Fruit fly (Drosophila melanogaster): ENCODE measurements around the gene CG9932.

CG9932 gene

DNA sequence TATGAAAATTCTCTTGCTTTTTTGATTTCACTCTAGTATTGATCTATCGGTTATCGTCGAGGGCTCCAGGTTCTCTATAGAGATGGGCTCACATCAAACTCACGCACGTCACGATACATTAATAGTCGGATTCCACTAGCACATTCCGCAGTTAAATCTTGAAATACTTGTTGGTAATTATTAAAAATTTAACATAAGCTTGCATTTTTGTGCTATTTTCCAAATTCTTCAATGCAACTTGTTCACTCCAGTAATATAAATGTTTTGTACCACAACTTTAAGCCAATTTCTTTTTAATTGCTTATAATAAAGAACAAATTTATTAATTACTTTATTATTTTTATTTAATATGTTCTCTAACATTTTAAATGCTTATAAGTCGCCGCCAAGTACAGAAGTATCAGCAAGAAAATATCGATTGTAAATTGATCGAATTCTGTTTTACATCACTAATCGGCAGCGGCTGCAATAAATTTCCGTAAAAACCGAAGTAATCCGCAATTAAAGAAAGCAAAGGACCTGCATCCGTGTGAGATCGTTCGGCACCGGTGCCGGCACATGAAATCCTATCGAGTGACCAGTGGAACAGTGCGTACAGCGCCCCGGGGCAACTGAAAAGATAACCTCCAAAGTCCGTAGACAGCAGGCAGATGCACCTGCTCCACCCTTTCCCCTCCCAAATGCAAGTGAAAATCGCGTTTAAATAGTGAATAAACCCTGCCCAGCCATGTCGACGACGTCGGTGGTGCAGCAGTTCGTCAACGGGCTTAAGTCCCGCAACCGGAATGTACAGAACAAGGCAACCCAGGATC lies 55.7 kb downstream of the CG9932 start, which contains the start of the genes Vha68-1 and mTor:
Vha68-1 (minus strand) TSS at position 49 of the 812 bp plus-strand sequence.
mTor (plus strand) TSS at position 422 of the 812 bp plus-strand sequence.
- TF ChIP-seq CTCF (optimal IDR thresholded peaks at IDR 0.05): no peak
- TF ChIP-seq CG8478 (optimal IDR thresholded peaks at IDR 0.05): no peak

DNA sequence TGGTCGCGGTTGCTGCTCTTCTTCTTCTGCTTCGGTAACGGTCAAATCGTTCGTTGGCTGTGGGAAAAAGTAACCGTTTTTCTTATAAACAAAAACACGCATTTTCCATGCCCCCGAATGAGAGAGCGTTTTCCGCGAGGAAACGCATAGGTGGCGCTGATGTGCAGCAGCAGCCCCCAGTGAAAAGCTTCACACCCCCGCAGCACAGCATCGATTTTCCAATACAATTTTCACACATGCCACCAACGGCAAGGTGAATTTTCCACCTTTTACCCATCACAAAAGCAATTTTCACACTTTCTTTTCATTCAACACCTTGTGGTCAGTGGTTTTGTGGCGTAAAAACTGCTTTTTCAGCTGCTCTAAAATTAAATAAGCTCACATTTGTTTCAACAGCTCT lies 56.3 kb downstream of the CG9932 start:
- peak; percentile 83 to 85 for TF ChIP-seq CTCF (optimal IDR thresholded peaks at IDR 0.05)
- no peak for TF ChIP-seq CG8478 (optimal IDR thresholded peaks at IDR 0.05)

DNA sequence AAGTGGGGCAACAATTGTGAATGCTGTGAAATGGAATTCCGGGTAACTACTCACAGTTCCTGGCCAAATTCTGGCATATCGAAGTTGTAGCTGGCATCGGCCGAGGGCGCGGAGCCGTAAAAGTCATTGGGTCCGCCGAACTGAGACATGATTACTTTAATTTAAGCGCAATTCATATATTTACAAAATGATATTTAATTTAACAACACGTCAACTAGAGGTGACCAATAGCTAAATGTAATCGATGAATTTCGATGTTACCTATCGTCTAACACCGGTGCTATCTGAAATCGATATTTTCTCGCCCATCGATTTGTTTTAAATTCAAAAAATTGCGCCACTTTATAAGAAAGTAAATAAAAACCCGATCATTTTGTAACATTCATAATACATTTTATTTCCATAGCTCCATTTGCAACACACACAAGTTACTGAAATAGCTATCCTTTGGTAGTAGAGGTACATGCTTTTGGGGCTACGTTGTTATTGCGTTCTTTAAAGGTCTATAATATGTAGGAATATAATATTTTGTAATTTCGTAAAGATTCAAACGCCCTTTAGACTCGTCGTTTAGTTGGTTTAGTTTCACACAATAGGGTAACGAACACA lies 59.4 kb downstream of the CG9932 start, which contains the start of gene Yip1d1:
Yip1d1 (minus strand) TSS at position 243 of the 609 bp plus-strand sequence.
- no peak for TF ChIP-seq CTCF (optimal IDR thresholded peaks at IDR 0.05)
- TF ChIP-seq CG8478 (optimal IDR thresholded peaks at IDR 0.05): no peak

DNA sequence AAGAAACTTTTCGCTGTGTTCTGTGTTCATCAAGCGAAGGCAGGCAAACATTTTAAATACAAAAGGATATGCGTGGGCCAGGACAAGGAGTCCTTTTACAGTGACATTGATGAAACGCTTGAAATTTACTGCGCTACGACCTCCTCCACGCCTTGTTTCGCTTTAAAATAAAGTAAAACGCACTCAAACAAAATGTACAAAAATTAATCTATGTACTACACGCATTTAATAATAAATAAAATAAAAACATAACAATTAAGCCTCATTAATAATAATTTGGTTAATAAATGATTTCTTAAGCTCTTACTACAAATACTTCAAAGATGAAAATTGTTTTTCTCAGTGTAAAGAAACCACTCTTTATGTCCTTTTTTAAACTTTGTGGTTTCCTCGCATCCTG lies 74.9 kb downstream of the CG9932 start:
- no peak for TF ChIP-seq CTCF (optimal IDR thresholded peaks at IDR 0.05)
- no peak for TF ChIP-seq CG8478 (optimal IDR thresholded peaks at IDR 0.05)

DNA sequence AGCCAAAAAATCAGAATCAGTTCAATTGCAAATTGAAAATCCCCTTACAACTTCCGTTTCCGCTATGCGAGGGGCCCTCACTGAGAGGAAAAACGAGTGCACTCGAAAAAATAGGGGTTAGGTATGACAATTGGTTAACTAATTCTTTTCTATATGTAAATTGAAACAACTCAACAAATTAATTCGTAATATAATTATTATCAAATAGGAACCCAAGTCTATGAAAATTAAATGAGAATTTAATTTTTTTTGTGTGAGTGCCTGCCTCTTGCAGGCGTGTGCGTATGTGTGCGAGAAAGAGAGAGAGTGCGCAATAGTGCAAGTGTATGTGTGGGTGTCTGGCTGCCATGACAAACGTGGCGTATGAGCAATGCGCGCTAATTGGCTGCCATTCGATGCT lies 77.8 kb downstream of the CG9932 start:
- TF ChIP-seq CTCF (optimal IDR thresholded peaks at IDR 0.05) (no peak), CG8478 (optimal IDR thresholded peaks at IDR 0.05) (no peak)

DNA sequence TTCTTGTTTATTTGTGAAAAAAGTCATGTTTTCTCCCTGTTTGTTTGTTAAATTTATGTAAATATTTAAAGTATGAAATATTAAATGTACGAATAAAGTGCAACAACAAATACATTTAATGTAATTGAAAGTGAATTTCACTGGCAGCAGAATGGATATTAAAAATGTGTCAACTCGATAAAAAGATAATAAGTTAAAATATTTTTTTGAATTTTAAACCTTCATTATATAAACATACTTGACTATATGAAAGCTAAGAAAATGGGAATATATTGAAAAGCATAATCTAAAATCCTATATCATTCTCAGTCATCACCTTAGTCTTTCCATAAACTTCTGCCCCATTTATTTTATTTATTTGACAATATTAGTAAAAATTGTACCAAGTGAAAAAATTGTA lies 81.5 kb downstream of the CG9932 start, which contains the start of gene Vha68-3:
Vha68-3 (plus strand) TSS at position 301 of the 400 bp plus-strand sequence.
- TF ChIP-seq CTCF (optimal IDR thresholded peaks at IDR 0.05): no peak
- TF ChIP-seq CG8478 (optimal IDR thresholded peaks at IDR 0.05): no peak

DNA sequence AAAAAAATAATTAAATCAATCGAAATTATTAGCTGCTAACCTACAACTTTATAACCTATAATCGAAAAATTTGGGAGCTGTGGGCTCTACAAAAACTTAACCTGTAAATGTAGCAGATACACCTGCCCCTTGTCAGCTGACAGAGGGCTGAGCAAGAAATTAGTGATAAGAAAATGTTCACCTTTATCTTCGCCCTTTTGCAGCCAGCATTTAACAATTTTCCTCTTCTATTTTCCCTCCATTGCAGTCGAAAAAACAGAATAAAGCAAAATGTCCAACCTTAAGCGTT lies 84.6 kb downstream of the CG9932 start:
- TF ChIP-seq CG8478 (optimal IDR thresholded peaks at IDR 0.05) (no peak), CTCF (optimal IDR thresholded peaks at IDR 0.05) (no peak)

DNA sequence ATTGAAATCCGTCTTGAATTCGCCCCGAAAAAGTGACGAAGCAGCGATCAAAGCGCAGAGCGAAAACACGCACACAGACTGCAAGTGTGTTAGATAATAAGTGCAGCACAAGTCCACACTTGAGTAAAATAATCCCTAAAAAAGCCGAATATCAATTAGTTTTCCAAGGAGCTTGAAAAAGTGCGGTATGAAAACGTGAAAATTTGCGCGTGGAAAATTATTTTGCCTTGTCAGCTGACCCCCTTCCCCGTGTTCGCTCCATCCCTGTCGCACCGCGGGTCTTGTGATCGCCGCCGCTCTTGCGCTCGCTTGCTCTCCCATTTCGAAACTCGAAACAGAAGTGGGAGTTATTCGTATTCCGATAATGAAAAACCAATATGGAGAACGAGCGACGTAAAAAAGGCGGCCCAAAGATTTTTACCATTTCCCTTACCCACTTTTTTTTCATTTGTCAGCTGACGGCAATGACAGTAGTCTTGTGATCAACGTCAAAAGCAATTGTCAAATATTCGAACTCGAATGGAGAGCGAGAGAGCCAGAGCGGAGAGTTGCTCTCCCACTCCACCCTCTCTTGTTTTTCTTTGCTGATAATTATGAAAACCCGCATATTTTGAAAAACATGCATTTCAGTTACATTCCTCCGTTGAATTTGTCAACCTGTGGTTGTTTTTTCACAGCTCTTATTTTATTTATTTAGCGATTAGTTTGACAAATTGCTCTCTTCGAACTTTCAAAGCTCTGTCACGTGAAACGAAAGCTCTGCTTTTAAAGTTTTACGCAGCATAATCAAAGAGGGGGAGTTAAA lies 85.2 kb downstream of the CG9932 start:
- no peak for TF ChIP-seq CTCF (optimal IDR thresholded peaks at IDR 0.05)
- TF ChIP-seq CG8478 (optimal IDR thresholded peaks at IDR 0.05): no peak

DNA sequence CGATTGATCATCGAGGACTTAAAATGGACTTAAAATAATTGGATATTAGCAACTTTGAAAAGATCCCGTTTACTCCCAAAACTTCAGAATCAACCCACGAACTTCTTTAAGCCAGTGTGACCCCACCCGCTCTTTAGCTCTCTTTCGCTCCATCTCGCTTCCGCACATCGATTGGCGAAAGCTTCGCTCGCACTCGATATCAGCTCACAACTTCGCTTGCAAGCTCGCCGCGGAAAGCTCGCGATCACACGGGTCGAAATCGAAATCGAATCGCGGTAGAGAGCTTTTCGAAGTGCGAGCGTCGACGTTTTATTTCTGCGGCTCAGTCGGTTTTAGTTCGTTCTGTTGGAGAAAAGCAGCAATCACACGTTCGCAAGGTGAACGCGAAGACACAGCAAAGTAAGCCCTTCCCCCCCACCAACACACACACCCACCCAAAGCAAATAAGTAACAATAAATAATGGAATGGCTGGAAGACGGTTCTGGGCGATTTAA lies 85.8 kb downstream of the CG9932 start, which contains the start of gene Vha68-2:
Vha68-2 (plus strand) TSS at position 278 of the 495 bp plus-strand sequence.
- TF ChIP-seq CG8478 (optimal IDR thresholded peaks at IDR 0.05) (no peak), CTCF (optimal IDR thresholded peaks at IDR 0.05) (no peak)

Measured in S2 (cell line).